Fruit fly (Drosophila melanogaster) whole organism, embryonic: ENCODE results near the gene CG13898.

ENCODE experiments used
- CG13894 ChIP-seq: fragments of 200-800 bp; sonication (Bioruptor generic); optimal IDR thresholded peaks from 3 replicates; lab custom pipeline; 2018; ENCODE audit warnings: missing biosample characterization, mild to moderate bottlenecking, missing genetic modification characterization, moderate library complexity
- CG15011 ChIP-seq: fragments of 200-800 bp; sonication (Bioruptor generic); optimal IDR thresholded peaks from 3 replicates; lab custom pipeline; 2018; ENCODE audit warnings: missing biosample characterization, mild to moderate bottlenecking, missing genetic modification characterization
- CG18476 ChIP-seq: fragments of 200-800 bp; sonication (Bioruptor generic); optimal IDR thresholded peaks from 2 replicates; lab custom pipeline; 2016; ENCODE audit warnings: missing biosample characterization, mild to moderate bottlenecking, missing genetic modification characterization
- CG6689 ChIP-seq: fragments of 200-800 bp; sonication (Bioruptor generic); IDR thresholded peaks from 2 replicates; pipeline ENCODE4 v1.3.6; 2022; ENCODE audit warnings: missing biosample characterization, missing genetic modification characterization
- CG8388 ChIP-seq: fragments of 200-800 bp; sonication (Bioruptor generic); optimal IDR thresholded peaks from 2 replicates; lab custom pipeline; 2019; ENCODE audit warnings: missing biosample characterization, mild to moderate bottlenecking, missing genetic modification characterization, moderate library complexity
- her ChIP-seq: fragments of 200-800 bp; sonication (Bioruptor generic); optimal IDR thresholded peaks from 2 replicates; lab custom pipeline; 2016; ENCODE audit warnings: missing biosample characterization, missing genetic modification characterization
- pita ChIP-seq: fragments of 200-800 bp; sonication (Bioruptor generic); optimal IDR thresholded peaks from 2 replicates; lab custom pipeline; 2017; ENCODE audit warnings: missing biosample characterization, mild to moderate bottlenecking, missing genetic modification characterization
- sens-2 ChIP-seq: fragments of 200-800 bp; sonication (Bioruptor generic); IDR thresholded peaks from 2 replicates; pipeline ENCODE4 v1.3.6; 2022; ENCODE audit warnings: missing biosample characterization, missing genetic modification characterization

- TF ChIP-seq CG8388 (GFP tag; lab: Kevin White, UChicago) (no peak), CG13894 (tag; lab: Kevin White, UChicago) (peak; percentile 45), pita (GFP tag; lab: Kevin White, UChicago) (no peak), CG18476 (GFP tag; lab: Kevin White, UChicago) (no peak), CG6689 (GFP tag; lab: Robert Waterston, UW) (no peak), her (GFP tag; lab: Kevin White, UChicago) (no peak), CG15011 (GFP tag; lab: Kevin White, UChicago) (no peak), sens-2 (GFP tag; lab: Robert Waterston, UW) (no peak)
Measured at dm6 chr3L:782937-783336, 20.9 kb downstream of the CG13898 start.
